Worm (Caenorhabditis elegans): Measurements from ENCODE around the gene meg-4.
"Not testable (repeated sequence)": the region's sequence is repeated elsewhere in the genome, so short reads cannot be mapped to it uniquely, and the experiment has no call there.

- TF ChIP-seq fos-1 (tag; optimal IDR thresholded peaks at IDR 0.05); pqm-1 (tag; optimal IDR thresholded peaks at IDR 0.05); ztf-4 (tag; optimal IDR thresholded peaks at IDR 0.05); fkh-10 (GFP tag; optimal IDR thresholded peaks at IDR 0.05); skn-1 (tag; optimal IDR thresholded peaks at IDR 0.05); ztf-11 (tag; optimal IDR thresholded peaks at IDR 0.05); nhr-28 (tag; optimal IDR thresholded peaks at IDR 0.05): not testable (repeated sequence)
These were observed 8.1 kb downstream of the meg-4 start, which contains the start of gene C36C9.6 for ce11 chrX:1690894-1691293.

All from whole organism, L1 larva.